Worm (Caenorhabditis elegans): ENCODE data around the gene Y38H6C.16.

DNA sequence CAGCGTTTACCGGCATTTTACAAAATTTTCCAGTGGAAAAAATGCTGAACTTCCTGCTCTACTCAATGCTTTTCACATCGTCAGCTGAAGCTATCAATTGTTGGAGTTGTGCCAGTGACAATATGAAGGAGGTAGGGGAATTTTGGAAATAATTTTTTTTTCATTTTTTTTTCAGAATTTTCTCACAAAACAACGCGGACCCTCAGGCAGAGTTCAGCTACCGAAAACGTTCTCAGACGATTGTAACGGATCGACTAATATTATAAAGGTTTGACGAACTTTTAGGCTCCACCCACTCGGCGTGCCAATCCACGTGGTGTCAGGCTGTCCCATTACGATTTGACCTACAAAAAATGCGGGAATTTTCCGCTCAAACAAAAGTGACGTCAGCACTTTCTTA is 40.4 kb upstream of the Y38H6C.16 start, which contains the start of gene F26F2.8:
- TF ChIP-seq T22C8.4 (GFP tag; IDR thresholded peaks at IDR 0.05), result no peak
- no peak for TF ChIP-seq ztf-29 (GFP tag; IDR thresholded peaks at IDR 0.05)
- TF ChIP-seq flt-1 (GFP tag; IDR thresholded peaks at IDR 0.05), result no peak
- TF ChIP-seq klf-2 (GFP tag; conservative IDR thresholded peaks at IDR 0.05), result no peak
